Fruit fly (Drosophila melanogaster) whole organism, embryonic: ENCODE data around the gene Tsc1.

Source experiments
- B-H2 ChIP-seq: fragments of 200-800 bp; sonication (Bioruptor generic); optimal IDR thresholded peaks from 2 replicates; lab custom pipeline; 2018; ENCODE audit warnings: missing biosample characterization, mild to moderate bottlenecking, missing genetic modification characterization
- CG10209 ChIP-seq: fragments of 200-800 bp; sonication (Bioruptor generic); optimal IDR thresholded peaks from 3 replicates; lab custom pipeline; 2017; ENCODE audit warnings: missing biosample characterization, mild to moderate bottlenecking, missing genetic modification characterization, missing genetic modification reagents
- CG11398 ChIP-seq: fragments of 200-800 bp; sonication (Bioruptor generic); optimal IDR thresholded peaks from 2 replicates; lab custom pipeline; 2016; ENCODE audit warnings: missing biosample characterization, missing genetic modification characterization
- CG11504 ChIP-seq: fragments of 200-800 bp; sonication (Bioruptor generic); optimal IDR thresholded peaks from 3 replicates; lab custom pipeline; 2019; ENCODE audit warnings: missing biosample characterization, mild to moderate bottlenecking, missing genetic modification characterization, moderate library complexity
- CG11696 ChIP-seq: fragments of 200-800 bp; sonication (Bioruptor generic); IDR thresholded peaks from 2 replicates; pipeline ENCODE4 v1.3.6; 2022; ENCODE audit warnings: missing biosample characterization, missing genetic modification characterization
- CG11723 ChIP-seq: fragments of 200-800 bp; sonication (Bioruptor generic); optimal IDR thresholded peaks from 2 replicates; lab custom pipeline; 2017; ENCODE audit warnings: missing biosample characterization, mild to moderate bottlenecking, missing genetic modification characterization
- CG12236 ChIP-seq: fragments of 200-800 bp; sonication (Bioruptor generic); optimal IDR thresholded peaks from 2 replicates; lab custom pipeline; 2016; ENCODE audit warnings: missing biosample characterization, missing genetic modification characterization
- CG17568 ChIP-seq: fragments of 200-800 bp; sonication (Bioruptor generic); optimal IDR thresholded peaks from 2 replicates; lab custom pipeline; 2018; ENCODE audit warnings: missing biosample characterization, mild to moderate bottlenecking, missing genetic modification characterization, moderate library complexity
- CG1832 ChIP-seq: fragments of 200-800 bp; sonication (Bioruptor generic); optimal IDR thresholded peaks from 2 replicates; lab custom pipeline; 2017; ENCODE audit warnings: missing biosample characterization, mild to moderate bottlenecking, missing genetic modification characterization, inconsistent platforms
- CG2712 ChIP-seq: fragments of 200-800 bp; optimal IDR thresholded peaks from 3 replicates; lab custom pipeline; 2019; ENCODE audit warnings: missing biosample characterization, mild to moderate bottlenecking, missing genetic modification characterization, moderate library complexity
- CG30020 ChIP-seq: fragments of 200-800 bp; optimal IDR thresholded peaks from 2 replicates; lab custom pipeline; 2019; ENCODE audit warnings: missing biosample characterization, mild to moderate bottlenecking, missing genetic modification characterization, moderate library complexity
- CG30403 ChIP-seq: fragments of 200-800 bp; sonication (Bioruptor generic); optimal IDR thresholded peaks from 3 replicates; lab custom pipeline; 2016; ENCODE audit warnings: missing biosample characterization, missing genetic modification characterization
- CG3847 ChIP-seq: fragments of 200-800 bp; sonication (Bioruptor generic); IDR thresholded peaks from 2 replicates; pipeline ENCODE4 v1.3.6; 2022; ENCODE audit warnings: missing biosample characterization, missing genetic modification characterization
- CG5245 ChIP-seq: fragments of 200-800 bp; sonication (Bioruptor generic); optimal IDR thresholded peaks from 3 replicates; lab custom pipeline; 2016; ENCODE audit warnings: missing biosample characterization, missing genetic modification characterization
- CG6254 ChIP-seq: fragments of 200-800 bp; sonication (Bioruptor generic); optimal IDR thresholded peaks from 3 replicates; lab custom pipeline; 2017; ENCODE audit warnings: mild to moderate bottlenecking, missing biosample characterization, missing genetic modification reagents, missing genetic modification characterization
- CG7372 ChIP-seq: fragments of 200-800 bp; sonication (Bioruptor generic); IDR thresholded peaks from 2 replicates; pipeline ENCODE4 v1.3.6; 2022; ENCODE audit warnings: missing biosample characterization, missing genetic modification characterization
- CG8281 ChIP-seq: fragments of 200-800 bp; sonication (Bioruptor generic); optimal IDR thresholded peaks from 2 replicates; lab custom pipeline; 2018; ENCODE audit warnings: missing biosample characterization, mild to moderate bottlenecking, missing genetic modification characterization, moderate library complexity
- CG9797 ChIP-seq: fragments of 200-800 bp; sonication (Bioruptor generic); optimal IDR thresholded peaks from 3 replicates; lab custom pipeline; 2018; ENCODE audit warnings: missing biosample characterization, mild to moderate bottlenecking, missing genetic modification characterization
- D19B ChIP-seq: fragments of 200-800 bp; sonication (Bioruptor generic); optimal IDR thresholded peaks from 2 replicates; lab custom pipeline; 2017; ENCODE audit warnings: missing biosample characterization, mild to moderate bottlenecking, missing genetic modification characterization
- Deaf1 ChIP-seq: fragments of 200-800 bp; optimal IDR thresholded peaks from 3 replicates; lab custom pipeline; 2019; ENCODE audit warnings: missing biosample characterization, mild to moderate bottlenecking, missing genetic modification characterization, moderate library complexity
- Dip3 ChIP-seq: fragments of 200-800 bp; sonication (Bioruptor generic); optimal IDR thresholded peaks from 3 replicates; lab custom pipeline; 2016; ENCODE audit warnings: missing biosample characterization, missing genetic modification characterization
- Fer2 ChIP-seq: fragments of 200-800 bp; sonication (Bioruptor generic); optimal IDR thresholded peaks from 2 replicates; lab custom pipeline; 2018; ENCODE audit warnings: missing biosample characterization, mild to moderate bottlenecking, missing genetic modification characterization, moderate library complexity
- GATAe ChIP-seq: fragments of 200-800 bp; sonication (Bioruptor generic); conservative IDR thresholded peaks from 2 replicates; pipeline ENCODE4 v1.3.6; 2022; ENCODE audit warnings: missing biosample characterization, missing genetic modification characterization
- HLH4C ChIP-seq: fragments of 200-800 bp; sonication (Bioruptor generic); IDR thresholded peaks from 3 replicates; pipeline ENCODE4 v1.3.6; 2022; ENCODE audit warnings: missing biosample characterization, missing genetic modification characterization; ENCODE audit not compliant: partially characterized antibody
- Hmr ChIP-seq: fragments of 200-800 bp; sonication (Bioruptor generic); optimal IDR thresholded peaks from 3 replicates; lab custom pipeline; 2017; ENCODE audit warnings: mild to moderate bottlenecking, missing biosample characterization, missing genetic modification reagents, missing genetic modification characterization
- Mad ChIP-seq: fragments of 200-800 bp; sonication (Bioruptor generic); optimal IDR thresholded peaks from 2 replicates; lab custom pipeline; 2016; ENCODE audit warnings: missing biosample characterization, missing genetic modification characterization
- Neu2 ChIP-seq: fragments of 200-800 bp; sonication (Bioruptor generic); optimal IDR thresholded peaks from 3 replicates; lab custom pipeline; 2016; ENCODE audit warnings: missing biosample characterization, missing genetic modification characterization, borderline replicate concordance
- NfI ChIP-seq: fragments of 200-800 bp; sonication (Bioruptor generic); optimal IDR thresholded peaks from 3 replicates; lab custom pipeline; 2018; ENCODE audit warnings: missing biosample characterization, mild to moderate bottlenecking, missing genetic modification characterization, moderate library complexity
- Sin3A ChIP-seq: fragments of >200 bp; optimal IDR thresholded peaks from 2 replicates; lab custom pipeline; 2018
- Sry-δ ChIP-seq: fragments of 200-800 bp; sonication (Bioruptor generic); optimal IDR thresholded peaks from 2 replicates; lab custom pipeline; 2016; ENCODE audit warnings: missing biosample characterization, missing genetic modification characterization
- TFAM ChIP-seq: fragments of 200-800 bp; sonication (Bioruptor generic); optimal IDR thresholded peaks from 2 replicates; lab custom pipeline; 2017; ENCODE audit warnings: missing biosample characterization, missing genetic modification characterization, inconsistent platforms
- Vsx1 ChIP-seq: fragments of 200-800 bp; sonication (Bioruptor generic); optimal IDR thresholded peaks from 2 replicates; lab custom pipeline; 2017; ENCODE audit warnings: missing biosample characterization, mild to moderate bottlenecking, missing genetic modification characterization, missing genetic modification reagents
- abd-A ChIP-seq: fragments of 200-800 bp; sonication (Bioruptor generic); optimal IDR thresholded peaks from 3 replicates; lab custom pipeline; 2019; ENCODE audit warnings: missing biosample characterization, mild to moderate bottlenecking, missing genetic modification characterization, moderate library complexity
- amos ChIP-seq: fragments of 200-800 bp; sonication (Bioruptor generic); IDR thresholded peaks from 2 replicates; pipeline ENCODE4 v1.3.6; 2022; ENCODE audit warnings: missing biosample characterization, missing genetic modification characterization; ENCODE audit not compliant: partially characterized antibody
- ara ChIP-seq: fragments of 200-800 bp; sonication (Bioruptor generic); IDR thresholded peaks from 2 replicates; pipeline ENCODE4 v1.3.6; 2022; ENCODE audit warnings: missing biosample characterization, missing genetic modification characterization
- cas ChIP-seq: fragments of 200-800 bp; sonication (Bioruptor generic); IDR thresholded peaks from 2 replicates; pipeline ENCODE4 v1.3.6; 2022; ENCODE audit warnings: missing biosample characterization, missing genetic modification characterization
- chinmo ChIP-seq: fragments of 200-800 bp; sonication (Bioruptor generic); IDR thresholded peaks from 4 replicates; pipeline ENCODE4 v1.3.6; 2022; ENCODE audit warnings: missing biosample characterization, missing genetic modification characterization; ENCODE audit not compliant: partially characterized antibody
- dysf ChIP-seq: fragments of 200-800 bp; sonication (Bioruptor generic); IDR thresholded peaks from 3 replicates; pipeline ENCODE4 v1.3.6; 2022; ENCODE audit warnings: missing biosample characterization, missing genetic modification characterization
- fd102C ChIP-seq: fragments of 200-800 bp; sonication (Bioruptor generic); optimal IDR thresholded peaks from 2 replicates; lab custom pipeline; 2018; ENCODE audit warnings: missing biosample characterization, mild to moderate bottlenecking, missing genetic modification characterization, moderate library complexity
- kah ChIP-seq: fragments of 200-800 bp; sonication (Bioruptor generic); optimal IDR thresholded peaks from 2 replicates; lab custom pipeline; 2018; ENCODE audit warnings: missing biosample characterization, mild to moderate bottlenecking, missing genetic modification characterization
- mirr ChIP-seq: fragments of 200-800 bp; sonication (Bioruptor generic); optimal IDR thresholded peaks from 3 replicates; lab custom pipeline; 2018; ENCODE audit warnings: missing biosample characterization, mild to moderate bottlenecking, missing genetic modification characterization
- nom ChIP-seq: fragments of 200-800 bp; sonication (Bioruptor generic); optimal IDR thresholded peaks from 2 replicates; lab custom pipeline; 2017; ENCODE audit warnings: missing biosample characterization, missing genetic modification characterization, mild to moderate bottlenecking, moderate library complexity, missing genetic modification reagents
- peb ChIP-seq: fragments of 200-800 bp; sonication (Bioruptor generic); IDR thresholded peaks from 2 replicates; pipeline ENCODE4 v1.3.6; 2022; ENCODE audit warnings: missing biosample characterization, missing genetic modification characterization
- ro ChIP-seq: fragments of 200-800 bp; sonication (Bioruptor generic); IDR thresholded peaks from 2 replicates; pipeline ENCODE4 v1.3.6; 2022; ENCODE audit warnings: missing biosample characterization, missing genetic modification characterization
- sima ChIP-seq: fragments of 200-800 bp; sonication (Bioruptor generic); optimal IDR thresholded peaks from 2 replicates; lab custom pipeline; 2016; ENCODE audit warnings: missing biosample characterization, missing genetic modification characterization
- trem ChIP-seq: fragments of 200-800 bp; optimal IDR thresholded peaks from 3 replicates; lab custom pipeline; 2019; ENCODE audit warnings: missing biosample characterization, mild to moderate bottlenecking, missing genetic modification characterization, moderate library complexity
- usp ChIP-seq: fragments of >200 bp; optimal IDR thresholded peaks from 2 replicates; lab custom pipeline; 2017; ENCODE audit warnings: missing biosample characterization, missing genetic modification characterization
- zen2 ChIP-seq: fragments of 200-800 bp; sonication (Bioruptor generic); IDR thresholded peaks from 3 replicates; pipeline ENCODE4 v1.3.6; 2022; ENCODE audit warnings: missing biosample characterization, missing genetic modification characterization; ENCODE audit not compliant: partially characterized antibody
- zf30C ChIP-seq: fragments of 200-800 bp; sonication (Bioruptor generic); optimal IDR thresholded peaks from 3 replicates; lab custom pipeline; 2018; ENCODE audit warnings: missing biosample characterization, mild to moderate bottlenecking, missing genetic modification characterization

Tsc1 gene

dm6 chr3R:24161173-24161811 lies 31.2 kb downstream of the Tsc1 start, which contains the start of the genes Myo95E and TBC1d7 (continued):
- TF ChIP-seq nom (GFP tag; lab: Kevin White, UChicago), result peak; percentile 48
- TF ChIP-seq CG11723 (GFP tag; lab: Kevin White, UChicago), result no peak
- peak; percentile 35 for TF ChIP-seq fd102C (GFP tag; lab: Kevin White, UChicago)
- TF ChIP-seq Sin3A, result peak; percentile 5
- peak; percentile 87 for TF ChIP-seq CG10209
- peak; percentile 61 for TF ChIP-seq CG6254 (GFP tag; lab: Kevin White, UChicago)
- TF ChIP-seq CG8281 (tag; lab: Kevin White, UChicago), result no peak
- peak; percentile 90 for TF ChIP-seq CG7372 (GFP tag; lab: Robert Waterston, UW)
- TF ChIP-seq CG11504, result no peak
- TF ChIP-seq CG17568 (GFP tag; lab: Kevin White, UChicago), result no peak
- TF ChIP-seq sima (GFP tag; lab: Kevin White, UChicago), result no peak
- TF ChIP-seq GATAe, result peak; percentile 47; the same call in 1 of the 2 replicates
- TF ChIP-seq Fer2 (tag; lab: Kevin White, UChicago), result peak; percentile 73
- TF ChIP-seq CG11398 (GFP tag; lab: Kevin White, UChicago), result no peak
- peak; percentile 98 for TF ChIP-seq D19B (GFP tag; lab: Kevin White, UChicago)
- TF ChIP-seq trem (tag; lab: Kevin White, UChicago), result peak; percentile 90
- peak; percentile 72 for TF ChIP-seq CG11696 (GFP tag; lab: Robert Waterston, UW)
- no peak for TF ChIP-seq TFAM (GFP tag; lab: Kevin White, UChicago)
- TF ChIP-seq ara, result peak; percentile 94
- TF ChIP-seq Mad (GFP tag; lab: Kevin White, UChicago), result peak; percentile 60
- no peak for TF ChIP-seq usp (GFP tag; lab: Kevin White, UChicago)
- peak; percentile 46 for TF ChIP-seq CG9797 (GFP tag; lab: Kevin White, UChicago)
- no peak for TF ChIP-seq CG12236 (GFP tag; lab: Kevin White, UChicago)
- peak; percentile 94 for TF ChIP-seq CG2712 (tag; lab: Kevin White, UChicago)
- no peak for TF ChIP-seq Vsx1 (GFP tag; lab: Kevin White, UChicago)
- TF ChIP-seq CG30403 (GFP tag; lab: Kevin White, UChicago), result peak; percentile 92
- no peak for TF ChIP-seq Deaf1 (tag; lab: Kevin White, UChicago)
- TF ChIP-seq zen2 (GFP tag; lab: Robert Waterston, UW), result no peak; the same call in 2 of the 3 replicates
- peak; percentile 71 for TF ChIP-seq CG5245
- TF ChIP-seq peb, result peak; percentile 89
- TF ChIP-seq Dip3 (GFP tag; lab: Kevin White, UChicago), result peak; percentile 54
- TF ChIP-seq ro, result peak; percentile 72
- peak; percentile 88 for TF ChIP-seq Hmr
- TF ChIP-seq B-H2 (GFP tag; lab: Kevin White, UChicago), result peak; percentile 61
- peak; percentile 55; the same call in 1 of the 3 replicates for TF ChIP-seq HLH4C (GFP tag; lab: Robert Waterston, UW)
- peak; percentile 87 for TF ChIP-seq CG3847
- TF ChIP-seq amos, result peak; percentile 59
- TF ChIP-seq mirr (GFP tag; lab: Kevin White, UChicago), result no peak
- no peak for TF ChIP-seq abd-A (tag; lab: Kevin White, UChicago)
- TF ChIP-seq CG1832, result no peak
- TF ChIP-seq Sry-δ (GFP tag; lab: Kevin White, UChicago), result peak; percentile 80
- TF ChIP-seq zf30C (GFP tag; lab: Kevin White, UChicago), result no peak
- TF ChIP-seq NfI (GFP tag; lab: Kevin White, UChicago), result peak; percentile 86
- peak; percentile 47 for TF ChIP-seq kah (GFP tag; lab: Kevin White, UChicago)
- no peak for TF ChIP-seq chinmo (GFP tag; lab: Robert Waterston, UW)
- peak; percentile 69; the same call in 1 of the 2 replicates for TF ChIP-seq cas
- no peak for TF ChIP-seq Neu2
- peak; percentile 95 for TF ChIP-seq dysf (GFP tag; lab: Robert Waterston, UW)
- peak; percentile 75 for TF ChIP-seq CG30020 (tag; lab: Kevin White, UChicago)
